Worm (Caenorhabditis elegans): ENCODE measurements around the gene ins-32.

ce11 chrII:3815445-3816208, 12.5 kb upstream of the ins-32 start:
- TF ChIP-seq mep-1 (tag; optimal IDR thresholded peaks at IDR 0.05) = no peak
- TF ChIP-seq elt-1 (tag; optimal IDR thresholded peaks at IDR 0.05; ENCODE audit: borderline replicate concordance, insufficient read depth) = no peak
- no peak for TF ChIP-seq ceh-83 (GFP tag; optimal IDR thresholded peaks at IDR 0.05)
- no peak for TF ChIP-seq unc-62 (GFP tag; optimal IDR thresholded peaks at IDR 0.05)
- no peak for TF ChIP-seq nhr-76 (tag; optimal IDR thresholded peaks at IDR 0.05)
- no peak for TF ChIP-seq lsy-2 (tag; optimal IDR thresholded peaks at IDR 0.05)
- no peak for TF ChIP-seq ces-1 (GFP tag; optimal IDR thresholded peaks at IDR 0.05)
- TF ChIP-seq snpc-4 (tag; optimal IDR thresholded peaks at IDR 0.05) = no peak

Measured in whole organism, mixed stage, embryonic.